Worm (Caenorhabditis elegans): ENCODE results near the gene C25H3.15.
A peak's percentile ranks its signal among the peaks of the same experiment; 100 is the strongest.

The C25H3.15 gene

DNA sequence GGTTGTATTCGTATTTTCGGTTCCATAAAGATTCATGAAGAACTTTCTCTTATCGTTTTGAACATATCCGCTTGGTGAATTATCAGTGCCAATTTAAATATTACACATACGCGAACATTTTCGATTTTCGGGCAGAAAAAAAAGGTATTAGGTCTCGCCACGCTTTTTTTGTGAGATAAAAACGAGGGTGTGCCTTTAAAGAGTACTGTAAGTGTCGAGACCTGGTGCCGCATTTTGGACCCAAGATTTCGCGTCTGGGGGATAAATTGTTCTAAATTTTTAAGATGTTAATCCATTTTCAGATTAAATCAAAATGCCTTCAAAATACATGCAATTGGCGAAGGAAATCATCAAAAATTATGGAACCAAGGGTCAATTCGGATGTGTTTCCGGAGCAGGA, 28.8 kb downstream of the C25H3.15 start, which contains the start of gene C25H3.3:
Gene C25H3.3 (plus strand): TSS at position 301 of the 400 bp plus-strand sequence.
- TF ChIP-seq mab-5 (tag; optimal IDR thresholded peaks at IDR 0.05) (no peak), snpc-4 (tag; optimal IDR thresholded peaks at IDR 0.05) (no peak), unc-62 (GFP tag; optimal IDR thresholded peaks at IDR 0.05) (no peak), Y55F3AM.14 (GFP tag; optimal IDR thresholded peaks at IDR 0.05) (no peak), ztf-11 (tag; optimal IDR thresholded peaks at IDR 0.05) (no peak), alr-1 (tag; optimal IDR thresholded peaks at IDR 0.05) (no peak), sma-3 (GFP tag; optimal IDR thresholded peaks at IDR 0.05) (no peak), peb-1 (tag; optimal IDR thresholded peaks at IDR 0.05) (no peak), nhr-237 (tag; optimal IDR thresholded peaks at IDR 0.05) (no peak), ceh-82 (tag; optimal IDR thresholded peaks at IDR 0.05) (no peak), lin-11 (tag; optimal IDR thresholded peaks at IDR 0.05) (no peak), ztf-1 (GFP tag; conservative IDR thresholded peaks at IDR 0.05) (no peak), sem-4 (tag; optimal IDR thresholded peaks at IDR 0.05) (no peak), ztf-4 (tag; optimal IDR thresholded peaks at IDR 0.05) (no peak), mdl-1 (tag; optimal IDR thresholded peaks at IDR 0.05) (no peak), ZK546.5 (tag; optimal IDR thresholded peaks at IDR 0.05) (no peak), nhr-10 (tag; optimal IDR thresholded peaks at IDR 0.05) (no peak), C34F6.9 (tag; optimal IDR thresholded peaks at IDR 0.05) (no peak), lsy-2 (tag; optimal IDR thresholded peaks at IDR 0.05) (no peak)

DNA sequence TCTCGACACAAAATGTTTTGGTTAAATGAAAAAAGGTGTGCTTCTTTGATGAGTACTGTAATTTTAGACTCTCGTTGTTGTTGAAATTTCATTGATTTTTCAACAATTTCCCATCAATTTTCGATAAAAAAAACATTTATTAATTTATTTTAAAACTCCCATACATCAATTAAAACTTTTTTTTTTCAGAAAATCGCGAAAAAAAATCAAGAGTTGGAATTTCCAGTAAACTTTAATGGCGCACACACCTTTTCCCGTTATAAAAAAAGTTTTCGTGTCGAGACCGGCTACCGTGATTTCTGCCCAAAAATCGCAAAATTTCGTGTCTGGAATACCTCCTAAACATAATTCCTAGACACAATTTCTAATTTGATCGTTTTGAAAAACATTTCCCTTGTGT, 29.7 kb downstream of the C25H3.15 start, which contains the start of gene C25H3.14:
Gene C25H3.14 (plus strand): TSS at position 301 of the 400 bp plus-strand sequence.
- TF ChIP-seq nhr-11 (tag; optimal IDR thresholded peaks at IDR 0.05), result no peak

DNA sequence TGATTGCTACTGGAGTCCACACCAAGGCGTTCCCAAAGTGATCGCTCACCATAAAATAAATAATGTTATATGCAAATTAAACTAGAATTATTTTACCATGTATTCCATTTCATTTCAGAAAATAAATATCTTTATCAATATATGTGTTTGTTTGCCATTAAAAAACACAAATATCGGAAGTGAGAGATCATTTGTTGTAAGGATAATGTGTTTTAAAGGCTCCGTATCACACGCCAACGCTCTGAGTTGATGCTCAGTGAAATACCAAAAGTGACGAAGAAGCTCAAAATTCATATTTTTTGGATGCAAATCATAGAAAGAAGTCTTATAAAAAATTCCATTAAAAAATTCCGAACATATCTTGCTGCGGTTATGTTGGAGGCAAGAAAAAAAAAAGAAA, 31.1 kb downstream of the C25H3.15 start:
- no peak for TF ChIP-seq mbf-1 (tag; optimal IDR thresholded peaks at IDR 0.05)
- no peak for TF ChIP-seq gmeb-1 (tag; optimal IDR thresholded peaks at IDR 0.05)
- no peak for TF ChIP-seq F13H6.1 (tag; optimal IDR thresholded peaks at IDR 0.05)
- TF ChIP-seq nhr-6 (tag; optimal IDR thresholded peaks at IDR 0.05), result no peak
- TF ChIP-seq zag-1 (tag; optimal IDR thresholded peaks at IDR 0.05), result no peak
- TF ChIP-seq sma-3 (GFP tag; optimal IDR thresholded peaks at IDR 0.05), result no peak
- TF ChIP-seq nhr-23 (tag; optimal IDR thresholded peaks at IDR 0.05), result no peak
- no peak for TF ChIP-seq elt-1 (tag; optimal IDR thresholded peaks at IDR 0.05)
- TF ChIP-seq lin-39 (tag; optimal IDR thresholded peaks at IDR 0.05), result no peak
- no peak for TF ChIP-seq egl-27 (tag; optimal IDR thresholded peaks at IDR 0.05)
- no peak for TF ChIP-seq fos-1 (tag; optimal IDR thresholded peaks at IDR 0.05)
- no peak for TF ChIP-seq peb-1 (tag; optimal IDR thresholded peaks at IDR 0.05)
- no peak for TF ChIP-seq skn-1 (tag; optimal IDR thresholded peaks at IDR 0.05)
- no peak for TF ChIP-seq ceh-16 (tag; optimal IDR thresholded peaks at IDR 0.05)

DNA sequence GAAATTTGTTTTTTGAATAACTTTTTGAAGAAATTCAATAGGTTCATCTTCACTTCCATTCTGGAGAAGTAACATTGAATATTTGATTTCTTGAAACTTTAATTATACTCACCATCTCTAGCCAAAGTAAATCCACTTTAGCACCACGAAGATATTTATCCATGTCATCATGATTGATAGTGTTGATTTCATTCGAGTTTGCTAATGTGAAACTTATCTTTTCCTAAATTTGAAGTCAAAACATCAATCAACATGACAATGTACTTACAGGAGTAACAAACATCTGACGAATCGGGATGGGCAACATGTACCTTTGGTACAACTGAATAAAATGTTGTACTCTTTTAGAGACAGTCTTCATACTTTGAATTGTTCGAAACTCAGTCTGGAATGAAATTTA, 32.2 kb downstream of the C25H3.15 start:
- TF ChIP-seq nhr-10 (tag; optimal IDR thresholded peaks at IDR 0.05), result no peak
- no peak for TF ChIP-seq ztf-11 (tag; optimal IDR thresholded peaks at IDR 0.05)
- TF ChIP-seq alr-1 (tag; optimal IDR thresholded peaks at IDR 0.05), result no peak
- TF ChIP-seq nhr-25 (tag; optimal IDR thresholded peaks at IDR 0.05), result no peak
- no peak for TF ChIP-seq nhr-237 (tag; optimal IDR thresholded peaks at IDR 0.05)
- no peak for TF ChIP-seq unc-39 (tag; optimal IDR thresholded peaks at IDR 0.05)
- TF ChIP-seq C34F6.9 (tag; optimal IDR thresholded peaks at IDR 0.05), result no peak
- no peak for TF ChIP-seq sma-3 (GFP tag; optimal IDR thresholded peaks at IDR 0.05)
- no peak for TF ChIP-seq snpc-4 (tag; optimal IDR thresholded peaks at IDR 0.05)
- TF ChIP-seq mdl-1 (tag; optimal IDR thresholded peaks at IDR 0.05), result no peak
- no peak for TF ChIP-seq mbf-1 (tag; optimal IDR thresholded peaks at IDR 0.05)
- TF ChIP-seq ztf-4 (tag; optimal IDR thresholded peaks at IDR 0.05), result no peak
- TF ChIP-seq fos-1 (tag; optimal IDR thresholded peaks at IDR 0.05), result no peak
- TF ChIP-seq F13H6.1 (tag; optimal IDR thresholded peaks at IDR 0.05), result no peak
- TF ChIP-seq nhr-77 (tag; optimal IDR thresholded peaks at IDR 0.05), result no peak
- TF ChIP-seq ztf-1 (GFP tag; conservative IDR thresholded peaks at IDR 0.05), result no peak
- no peak for TF ChIP-seq unc-62 (GFP tag; optimal IDR thresholded peaks at IDR 0.05)

DNA sequence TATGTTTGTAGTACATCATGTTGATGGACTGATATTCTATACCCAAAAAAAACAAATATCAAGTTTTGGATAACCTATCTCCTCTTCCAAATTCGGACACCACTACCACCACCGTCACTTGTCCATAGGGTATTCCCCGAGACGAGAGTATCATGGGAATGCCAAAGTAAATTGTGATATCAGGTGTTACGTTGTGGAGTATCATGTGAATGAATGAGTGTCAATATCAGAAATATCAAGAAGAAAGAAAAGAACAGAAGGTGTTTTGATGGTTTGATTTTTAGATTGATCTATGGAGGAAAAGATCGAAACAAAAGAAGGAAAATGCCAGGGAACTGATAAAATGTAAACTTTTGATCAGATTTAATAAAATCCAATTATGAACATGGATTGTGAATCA, 33.1 kb downstream of the C25H3.15 start:
- no peak for TF ChIP-seq nhr-12 (tag; optimal IDR thresholded peaks at IDR 0.05)
- TF ChIP-seq egl-27 (tag; optimal IDR thresholded peaks at IDR 0.05), result no peak
- TF ChIP-seq aly-2 (tag; optimal IDR thresholded peaks at IDR 0.05), result no peak
- TF ChIP-seq nhr-129 (tag; optimal IDR thresholded peaks at IDR 0.05), result peak; percentile 86
- peak; percentile 27 for TF ChIP-seq sma-3 (GFP tag; optimal IDR thresholded peaks at IDR 0.05)
- peak; percentile 43 for TF ChIP-seq C34F6.9 (tag; optimal IDR thresholded peaks at IDR 0.05)
- no peak for TF ChIP-seq mab-5 (tag; optimal IDR thresholded peaks at IDR 0.05)
- no peak for TF ChIP-seq alr-1 (tag; optimal IDR thresholded peaks at IDR 0.05)
- TF ChIP-seq elt-3 (tag; optimal IDR thresholded peaks at IDR 0.05), result no peak
- peak; percentile 59 for TF ChIP-seq snpc-4 (tag; optimal IDR thresholded peaks at IDR 0.05)
- no peak for TF ChIP-seq ama-1 (optimal IDR thresholded peaks at IDR 0.05)
- peak; percentile 80 for TF ChIP-seq sma-9 (GFP tag; optimal IDR thresholded peaks at IDR 0.05)
- no peak for TF ChIP-seq sma-9 (tag; optimal IDR thresholded peaks at IDR 0.05)
- no peak for TF ChIP-seq nhr-6 (tag; optimal IDR thresholded peaks at IDR 0.05)
- no peak for TF ChIP-seq skn-1 (tag; optimal IDR thresholded peaks at IDR 0.05)
- TF ChIP-seq sem-4 (tag; optimal IDR thresholded peaks at IDR 0.05), result no peak
- TF ChIP-seq unc-55 (GFP tag; optimal IDR thresholded peaks at IDR 0.05), result no peak
- TF ChIP-seq unc-39 (tag; optimal IDR thresholded peaks at IDR 0.05), result no peak
- no peak for TF ChIP-seq nhr-11 (tag; optimal IDR thresholded peaks at IDR 0.05)
- TF ChIP-seq peb-1 (tag; optimal IDR thresholded peaks at IDR 0.05), result no peak
- TF ChIP-seq elt-1 (tag; optimal IDR thresholded peaks at IDR 0.05), result no peak
- no peak for TF ChIP-seq nhr-25 (tag; optimal IDR thresholded peaks at IDR 0.05)
- no peak for TF ChIP-seq nhr-10 (tag; optimal IDR thresholded peaks at IDR 0.05)
- peak in 1 of 2 experiments; percentile 44 for TF ChIP-seq lsy-2 (tag; optimal IDR thresholded peaks at IDR 0.05)
- peak; percentile 49 for TF ChIP-seq crh-2 (tag; optimal IDR thresholded peaks at IDR 0.05)
- no peak for TF ChIP-seq zag-1 (tag; optimal IDR thresholded peaks at IDR 0.05)
- no peak for TF ChIP-seq nhr-23 (tag; optimal IDR thresholded peaks at IDR 0.05)
- TF ChIP-seq ceh-16 (tag; optimal IDR thresholded peaks at IDR 0.05), result no peak

Data from whole organism, L2 larva.